Fruit fly (Drosophila melanogaster) whole organism: ENCODE data around the gene Neos.

Source experiments
- CG8478 ChIP-seq: fragments of >200 bp; optimal IDR thresholded peaks from 2 replicates; lab custom pipeline; 2018; ENCODE audit warnings: inconsistent platforms
- psq ChIP-seq: fragments of >200 bp; optimal IDR thresholded peaks from 2 replicates; lab custom pipeline; 2017

DNA sequence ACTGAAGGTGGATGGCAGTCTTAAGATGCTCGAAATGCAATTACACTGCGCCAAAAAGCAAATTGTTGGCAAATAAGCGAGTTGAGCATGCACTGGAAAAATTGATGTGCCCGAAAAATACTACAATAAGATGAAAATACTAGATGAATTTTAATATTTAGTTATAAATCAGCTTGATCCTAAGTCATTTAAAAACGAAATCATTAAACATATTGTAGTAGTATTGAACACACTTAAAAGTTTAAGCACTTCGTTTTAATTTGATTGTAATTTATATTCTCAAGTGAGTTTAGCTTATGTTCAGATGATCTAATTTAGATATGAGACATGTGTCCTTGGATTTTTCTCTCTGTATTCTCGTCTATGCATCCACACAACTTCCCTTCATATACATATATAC, 21.0 kb downstream of the Neos start:
- TF ChIP-seq CG8478 (lab: Kevin White, UChicago): no peak
- no peak for TF ChIP-seq psq (lab: Kevin White, UChicago)
